Fruit fly (Drosophila melanogaster) whole organism, prepupa: Measurements from ENCODE around the gene CG43759.
A peak's percentile ranks its signal among the peaks of the same experiment; 100 is the strongest.

Source experiments
- Blimp-1 ChIP-seq: fragments of 200-800 bp; sonication (Bioruptor generic); optimal IDR thresholded peaks from 3 replicates; lab custom pipeline; 2017; ENCODE audit warnings: missing biosample characterization, missing genetic modification characterization, mild to moderate bottlenecking, moderate library complexity, missing genetic modification reagents
- CG10631 ChIP-seq: fragments of 200-800 bp; sonication (Bioruptor generic); optimal IDR thresholded peaks from 2 replicates; lab custom pipeline; 2016; ENCODE audit warnings: missing biosample characterization, missing genetic modification characterization
- CG10669 ChIP-seq: fragments of 200-800 bp; sonication (Bioruptor generic); optimal IDR thresholded peaks from 3 replicates; lab custom pipeline; 2018; ENCODE audit warnings: missing biosample characterization, mild to moderate bottlenecking, missing genetic modification characterization, moderate library complexity
- CG11294 ChIP-seq: fragments of 200-800 bp; sonication (Bioruptor generic); IDR thresholded peaks from 2 replicates; pipeline ENCODE4 v1.3.6; 2022; ENCODE audit warnings: missing biosample characterization, missing genetic modification characterization
- CG11762 ChIP-seq: fragments of 200-800 bp; sonication (Bioruptor generic); optimal IDR thresholded peaks from 3 replicates; lab custom pipeline; 2016; ENCODE audit warnings: missing biosample characterization, missing genetic modification characterization; ENCODE audit not compliant: insufficient read depth
- CG11902 ChIP-seq: fragments of 200-800 bp; sonication (Bioruptor generic); optimal IDR thresholded peaks from 3 replicates; lab custom pipeline; 2016; ENCODE audit warnings: missing biosample characterization, missing genetic modification characterization
- CG1621 ChIP-seq: fragments of 200-800 bp; sonication (Bioruptor generic); optimal IDR thresholded peaks from 3 replicates; lab custom pipeline; 2018; ENCODE audit warnings: missing biosample characterization, mild to moderate bottlenecking, missing genetic modification characterization
- CG16779 ChIP-seq: fragments of 200-800 bp; sonication (Bioruptor generic); optimal IDR thresholded peaks from 3 replicates; lab custom pipeline; 2017; ENCODE audit warnings: missing biosample characterization, mild to moderate bottlenecking, missing genetic modification characterization
- CG31627 ChIP-seq: fragments of 200-800 bp; sonication (Bioruptor generic); optimal IDR thresholded peaks from 3 replicates; lab custom pipeline; 2016; ENCODE audit warnings: missing biosample characterization, missing genetic modification characterization
- CG32006 ChIP-seq: fragments of 200-800 bp; sonication (Bioruptor generic); optimal IDR thresholded peaks from 3 replicates; lab custom pipeline; 2017; ENCODE audit warnings: missing biosample characterization, mild to moderate bottlenecking, missing genetic modification characterization
- CG34406 ChIP-seq: fragments of 200-800 bp; sonication (Bioruptor generic); optimal IDR thresholded peaks from 3 replicates; lab custom pipeline; 2016; ENCODE audit warnings: missing biosample characterization, missing genetic modification characterization
- CG4318 ChIP-seq: fragments of 200-800 bp; sonication (Bioruptor generic); optimal IDR thresholded peaks from 3 replicates; lab custom pipeline; 2017; ENCODE audit warnings: missing biosample characterization, mild to moderate bottlenecking, missing genetic modification characterization
- CG6163 ChIP-seq: fragments of 200-800 bp; sonication (Bioruptor generic); IDR thresholded peaks from 3 replicates; pipeline ENCODE4 v1.3.6; 2022; ENCODE audit warnings: missing biosample characterization, missing genetic modification characterization
- CG6276 ChIP-seq: fragments of 200-800 bp; sonication (Bioruptor generic); optimal IDR thresholded peaks from 2 replicates; lab custom pipeline; 2017; ENCODE audit warnings: missing biosample characterization, mild to moderate bottlenecking, missing genetic modification characterization
- CG6792 ChIP-seq: fragments of 200-800 bp; sonication (Bioruptor generic); optimal IDR thresholded peaks from 3 replicates; lab custom pipeline; 2016; ENCODE audit warnings: missing biosample characterization, missing genetic modification characterization
- CG6808 ChIP-seq: fragments of 200-800 bp; sonication (Bioruptor generic); optimal IDR thresholded peaks from 3 replicates; lab custom pipeline; 2017; ENCODE audit warnings: missing biosample characterization, missing genetic modification characterization, mild to moderate bottlenecking, moderate library complexity, missing genetic modification reagents
- CG6854 ChIP-seq: fragments of 200-800 bp; sonication (Bioruptor generic); optimal IDR thresholded peaks from 2 replicates; lab custom pipeline; 2017; ENCODE audit warnings: missing biosample characterization, mild to moderate bottlenecking, missing genetic modification characterization
- CG7368 ChIP-seq: fragments of 200-800 bp; sonication (Bioruptor generic); optimal IDR thresholded peaks from 3 replicates; lab custom pipeline; 2016; ENCODE audit warnings: missing biosample characterization, missing genetic modification characterization
- CG8119 ChIP-seq: fragments of 200-800 bp; sonication (Bioruptor generic); IDR thresholded peaks from 3 replicates; pipeline ENCODE4 v1.3.6; 2022; ENCODE audit warnings: missing biosample characterization, missing genetic modification characterization
- CG8319 ChIP-seq: fragments of 200-800 bp; sonication (Bioruptor generic); optimal IDR thresholded peaks from 3 replicates; lab custom pipeline; 2016; ENCODE audit warnings: missing biosample characterization, missing genetic modification characterization
- CG8632 ChIP-seq: fragments of 200-800 bp; sonication (Bioruptor generic); optimal IDR thresholded peaks from 3 replicates; lab custom pipeline; 2016; ENCODE audit warnings: missing biosample characterization, missing genetic modification characterization
- Eip78C ChIP-seq: fragments of 200-800 bp; sonication (Bioruptor generic); peaks from one replicate; lab custom pipeline; 2016; ENCODE audit warnings: missing biosample characterization, missing genetic modification characterization
- Ets21C ChIP-seq: fragments of 200-800 bp; sonication (Bioruptor generic); optimal IDR thresholded peaks from 3 replicates; lab custom pipeline; 2016; ENCODE audit warnings: missing biosample characterization, missing genetic modification characterization
- Ets96B ChIP-seq: fragments of 200-800 bp; optimal IDR thresholded peaks from 2 replicates; lab custom pipeline; 2019; ENCODE audit warnings: missing biosample characterization, mild to moderate bottlenecking, missing genetic modification characterization, moderate library complexity
- Gug ChIP-seq: fragments of 200-800 bp; sonication (Bioruptor generic); IDR thresholded peaks from 2 replicates; pipeline ENCODE4 v1.3.6; 2022; ENCODE audit warnings: missing biosample characterization, missing genetic modification characterization
- Hr38 ChIP-seq: sonication (Bioruptor generic); optimal IDR thresholded peaks from 2 replicates; lab custom pipeline; 2016; ENCODE audit warnings: missing biosample characterization, missing genetic modification characterization
- Hr39 ChIP-seq: fragments of 200-800 bp; sonication (Bioruptor generic); optimal IDR thresholded peaks from 2 replicates; lab custom pipeline; 2016; ENCODE audit warnings: missing biosample characterization, missing genetic modification characterization
- Hr4 ChIP-seq: fragments of 200-800 bp; sonication (Bioruptor generic); optimal IDR thresholded peaks from 3 replicates; lab custom pipeline; 2016; ENCODE audit warnings: missing biosample characterization, missing genetic modification characterization
- Lpt ChIP-seq: fragments of 200-800 bp; sonication (Bioruptor generic); optimal IDR thresholded peaks from 3 replicates; lab custom pipeline; 2016; ENCODE audit warnings: missing biosample characterization, missing genetic modification characterization
- Met ChIP-seq: fragments of 200-800 bp; sonication (Bioruptor generic); optimal IDR thresholded peaks from 3 replicates; lab custom pipeline; 2016; ENCODE audit warnings: missing biosample characterization, missing genetic modification characterization
- OdsH ChIP-seq: fragments of 200-800 bp; sonication (Bioruptor generic); optimal IDR thresholded peaks from 3 replicates; lab custom pipeline; 2016; ENCODE audit warnings: missing biosample characterization, missing genetic modification characterization
- Sox102F ChIP-seq: fragments of 200-800 bp; sonication (Bioruptor generic); optimal IDR thresholded peaks from 2 replicates; lab custom pipeline; 2016; ENCODE audit warnings: missing biosample characterization, mild to moderate bottlenecking, missing genetic modification characterization
- Sox15 ChIP-seq: fragments of 200-800 bp; sonication (Bioruptor generic); optimal IDR thresholded peaks from 3 replicates; lab custom pipeline; 2016; ENCODE audit warnings: missing biosample characterization, missing genetic modification characterization
- achi ChIP-seq: fragments of 200-800 bp; sonication (Bioruptor generic); optimal IDR thresholded peaks from 3 replicates; lab custom pipeline; 2016; ENCODE audit warnings: missing biosample characterization, missing genetic modification characterization
- acj6 ChIP-seq: fragments of 200-800 bp; sonication (Bioruptor generic); optimal IDR thresholded peaks from 3 replicates; lab custom pipeline; 2016; ENCODE audit warnings: missing biosample characterization, missing genetic modification characterization
- cyc ChIP-seq: fragments of 200-800 bp; sonication (Bioruptor generic); optimal IDR thresholded peaks from 3 replicates; lab custom pipeline; 2016; ENCODE audit warnings: missing biosample characterization, missing genetic modification characterization
- eg ChIP-seq: fragments of 200-800 bp; sonication (Bioruptor generic); IDR thresholded peaks from 3 replicates; pipeline ENCODE4 v1.3.6; 2022; ENCODE audit warnings: missing biosample characterization, missing genetic modification characterization
- esn ChIP-seq: fragments of 200-800 bp; sonication (Bioruptor generic); optimal IDR thresholded peaks from 2 replicates; lab custom pipeline; 2016; ENCODE audit warnings: missing biosample characterization, mild to moderate bottlenecking, missing genetic modification characterization, moderate library complexity
- fd59A ChIP-seq: fragments of 200-800 bp; sonication (Bioruptor generic); optimal IDR thresholded peaks from 2 replicates; lab custom pipeline; 2017; ENCODE audit warnings: missing biosample characterization, mild to moderate bottlenecking, missing genetic modification characterization, missing genetic modification reagents
- fkh ChIP-seq: fragments of 200-800 bp; sonication (Bioruptor generic); optimal IDR thresholded peaks from 3 replicates; lab custom pipeline; 2017; ENCODE audit warnings: missing biosample characterization, mild to moderate bottlenecking, missing genetic modification characterization, moderate library complexity
- lz ChIP-seq: fragments of 200-800 bp; sonication (Bioruptor generic); optimal IDR thresholded peaks from 3 replicates; lab custom pipeline; 2016; ENCODE audit warnings: missing biosample characterization, missing genetic modification characterization
- pdm3 ChIP-seq: fragments of 200-800 bp; sonication (Bioruptor generic); optimal IDR thresholded peaks from 3 replicates; lab custom pipeline; 2016; ENCODE audit warnings: missing biosample characterization, missing genetic modification characterization
- salr ChIP-seq, 2 experiments: fragments of 200-800 bp; sonication (Bioruptor generic); optimal IDR thresholded peaks; 3 replicates each; lab custom pipeline; 2016 to 2018; ENCODE audit warnings: missing biosample characterization in 2 of 2, missing genetic modification characterization in 2 of 2, mild to moderate bottlenecking in 1 of 2
- spab ChIP-seq: fragments of 200-800 bp; sonication (Bioruptor generic); optimal IDR thresholded peaks from 2 replicates; lab custom pipeline; 2017; ENCODE audit warnings: missing biosample characterization, mild to moderate bottlenecking, missing genetic modification characterization, missing genetic modification reagents
- ss ChIP-seq, 2 experiments: fragments of 200-800 bp; sonication (Bioruptor generic); optimal IDR thresholded peaks; 2 replicates in 1 of 2; 3 replicates in 1 of 2; lab custom pipeline; 2017 to 2018; ENCODE audit warnings: mild to moderate bottlenecking in 2 of 2, missing biosample characterization in 2 of 2, missing genetic modification characterization in 2 of 2, moderate library complexity in 1 of 2
- svp ChIP-seq: fragments of 200-800 bp; sonication (Bioruptor generic); peaks from one replicate; lab custom pipeline; 2016; ENCODE audit warnings: missing biosample characterization, missing genetic modification characterization
- topi ChIP-seq: fragments of 200-800 bp; sonication (Bioruptor generic); optimal IDR thresholded peaks from 3 replicates; lab custom pipeline; 2016; ENCODE audit warnings: missing biosample characterization, missing genetic modification characterization

Gene CG43759

dm6 chrX:18920642-18921355 lies 9.3 kb upstream of the CG43759 start (continued):
- TF ChIP-seq Blimp-1 (GFP tag; lab: Kevin White, UChicago) (no peak), CG10669 (GFP tag; lab: Kevin White, UChicago) (peak; percentile 54), CG32006 (GFP tag; lab: Kevin White, UChicago) (peak; percentile 74), Sox15 (no peak), OdsH (GFP tag; lab: Kevin White, UChicago) (peak; percentile 59), CG6276 (GFP tag; lab: Kevin White, UChicago) (peak; percentile 56), CG11762 (GFP tag; lab: Kevin White, UChicago) (no peak), Eip78C (peak; percentile 84), fd59A (GFP tag; lab: Kevin White, UChicago) (peak; percentile 10), CG8119 (GFP tag; lab: Robert Waterston, UW) (peak; percentile 80), eg (GFP tag; lab: Robert Waterston, UW) (peak; percentile 65; the same call in 2 of the 3 replicates), CG8632 (GFP tag; lab: Kevin White, UChicago) (no peak), lz (GFP tag; lab: Kevin White, UChicago) (peak; percentile 23), CG16779 (tag; lab: Kevin White, UChicago) (no peak), Hr39 (GFP tag; lab: Kevin White, UChicago) (peak; percentile 25), CG8319 (GFP tag; lab: Kevin White, UChicago) (no peak), acj6 (peak; percentile 48), ss (GFP tag; optimal IDR thresholded peaks at IDR 0.05; lab: Kevin White, UChicago) (peak in 1 of 2 experiments; percentile 15), svp (GFP tag; lab: Kevin White, UChicago) (peak; percentile 52), cyc (GFP tag; lab: Kevin White, UChicago) (no peak), Gug (GFP tag; lab: Robert Waterston, UW) (no peak; the same call in 1 of the 2 replicates), CG31627 (no peak), CG7368 (GFP tag; lab: Kevin White, UChicago) (no peak), salr (GFP tag; optimal IDR thresholded peaks at IDR 0.05; lab: Kevin White, UChicago) (peak in 1 of 2 experiments; percentile 25), Sox102F (peak; percentile 1)

DNA sequence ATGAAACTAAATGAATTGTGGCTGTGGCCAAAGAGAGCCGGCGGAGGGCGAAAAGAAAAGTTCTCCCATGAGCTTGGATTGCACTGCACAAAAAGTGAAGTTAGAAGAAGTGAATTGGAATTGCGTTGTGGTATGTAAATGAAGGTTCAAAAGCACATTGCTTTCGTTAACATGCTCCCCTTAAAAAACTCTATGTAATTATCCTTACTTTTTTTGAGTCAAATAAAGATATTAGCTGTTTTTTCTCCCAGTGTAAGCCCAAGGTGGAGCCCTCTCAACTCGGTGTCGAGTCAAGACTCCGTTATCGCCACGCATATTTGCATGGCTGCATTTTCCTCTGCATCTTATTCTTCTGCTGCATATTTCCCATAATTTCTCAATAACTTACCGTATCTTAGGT lies 6.6 kb upstream of the CG43759 start:
- TF ChIP-seq CG11902 (GFP tag; lab: Kevin White, UChicago), result no peak
- peak; percentile 66 for TF ChIP-seq CG32006 (GFP tag; lab: Kevin White, UChicago)
- peak; percentile 73 for TF ChIP-seq achi (GFP tag; lab: Kevin White, UChicago)
- peak; percentile 77 for TF ChIP-seq Ets96B (tag; lab: Kevin White, UChicago)
- TF ChIP-seq CG34406 (GFP tag; lab: Kevin White, UChicago), result peak; percentile 42
- peak; percentile 46 for TF ChIP-seq Met
- TF ChIP-seq Hr38 (GFP tag; lab: Kevin White, UChicago), result no peak
- TF ChIP-seq CG6808 (GFP tag; lab: Kevin White, UChicago), result peak; percentile 79
- peak; percentile 42 for TF ChIP-seq esn (GFP tag; lab: Kevin White, UChicago)
- TF ChIP-seq CG10669 (GFP tag; lab: Kevin White, UChicago), result peak; percentile 81
- peak; percentile 67 for TF ChIP-seq CG8119 (GFP tag; lab: Robert Waterston, UW)
- peak; percentile 58 for TF ChIP-seq CG6792 (GFP tag; lab: Kevin White, UChicago)
- peak; percentile 69 for TF ChIP-seq pdm3 (GFP tag; lab: Kevin White, UChicago)
- TF ChIP-seq CG10631 (GFP tag; lab: Kevin White, UChicago), result peak; percentile 77
- TF ChIP-seq CG11294 (GFP tag; lab: Robert Waterston, UW), result peak; percentile 51
- TF ChIP-seq Eip78C, result peak; percentile 91
- no peak for TF ChIP-seq Blimp-1 (GFP tag; lab: Kevin White, UChicago)
- TF ChIP-seq Sox102F, result peak; percentile 19
- TF ChIP-seq eg (GFP tag; lab: Robert Waterston, UW), result peak; percentile 74
- TF ChIP-seq Gug (GFP tag; lab: Robert Waterston, UW), result peak; percentile 59
- peak; percentile 34 for TF ChIP-seq lz (GFP tag; lab: Kevin White, UChicago)
- peak; percentile 25 for TF ChIP-seq Ets21C
- TF ChIP-seq spab (GFP tag; lab: Kevin White, UChicago), result peak; percentile 75
- TF ChIP-seq CG6854 (GFP tag; lab: Kevin White, UChicago), result no peak
- TF ChIP-seq cyc (GFP tag; lab: Kevin White, UChicago), result peak; percentile 44
- peak; percentile 80 for TF ChIP-seq fd59A (GFP tag; lab: Kevin White, UChicago)
- TF ChIP-seq fkh, result no peak
- TF ChIP-seq Lpt (GFP tag; lab: Kevin White, UChicago), result peak; percentile 37
- TF ChIP-seq OdsH (GFP tag; lab: Kevin White, UChicago), result peak; percentile 71
- TF ChIP-seq CG1621, result peak; percentile 78
- TF ChIP-seq Hr4 (GFP tag; lab: Kevin White, UChicago), result peak; percentile 40
- peak; percentile 59 for TF ChIP-seq topi (GFP tag; lab: Kevin White, UChicago)
- peak; percentile 29 for TF ChIP-seq CG6276 (GFP tag; lab: Kevin White, UChicago)
- TF ChIP-seq CG6163 (GFP tag; lab: Robert Waterston, UW), result peak; percentile 85
- peak; percentile 21 for TF ChIP-seq CG4318 (GFP tag; lab: Kevin White, UChicago)
